Fruit fly (Drosophila melanogaster): ENCODE data around the gene RpL7-like.
A peak's percentile ranks its signal among the peaks of the same experiment; 100 is the strongest.

The RpL7-like gene

DNA sequence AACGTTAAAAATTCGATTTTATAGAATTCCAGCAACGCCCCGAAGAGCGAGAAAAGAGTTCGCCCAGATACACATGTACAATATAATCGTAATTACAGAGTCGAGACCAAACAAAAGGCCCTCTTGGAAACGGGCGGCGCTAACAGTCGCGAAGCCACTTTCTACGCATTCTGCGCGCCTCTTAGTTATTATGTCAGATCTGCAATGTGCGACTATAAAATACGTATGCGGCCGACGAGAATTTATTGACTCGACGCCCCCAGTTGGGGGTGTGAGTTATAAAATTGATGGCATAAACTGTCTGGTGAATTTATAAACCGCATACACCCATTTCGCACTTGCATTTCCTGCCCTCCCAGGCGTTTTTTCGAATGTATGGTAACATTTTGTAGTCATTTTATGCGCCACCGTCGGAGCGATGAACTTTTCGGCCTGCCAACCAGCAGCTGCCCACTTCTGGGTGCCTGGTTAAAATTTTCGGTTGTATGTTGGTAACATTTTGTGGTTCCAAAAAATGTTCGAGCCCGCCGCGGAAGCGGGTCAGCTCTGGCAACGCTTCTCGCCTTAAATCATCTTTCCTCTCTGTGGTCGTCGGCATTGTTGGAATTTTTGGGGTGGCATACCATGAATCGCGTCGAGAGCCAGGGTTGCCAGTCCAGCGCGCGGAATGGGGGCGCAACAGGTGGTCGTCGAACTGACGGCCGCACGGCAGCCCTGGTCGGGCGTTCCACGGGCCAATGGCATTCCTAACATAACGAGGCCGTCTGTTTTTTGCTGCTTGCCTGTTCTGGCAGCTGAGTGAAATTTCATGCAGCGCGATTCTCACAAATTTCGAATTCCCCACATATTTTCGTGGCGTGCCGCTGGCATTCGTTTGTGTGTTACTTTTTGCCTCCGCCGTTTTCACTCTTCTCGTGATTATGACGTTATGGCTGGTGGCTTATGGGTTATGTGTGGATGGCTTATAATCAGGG is 44.2 kb upstream of the RpL7-like start (continued):
- TF ChIP-seq D (optimal IDR thresholded peaks at IDR 0.05) (peak; percentile 88), D (GFP tag; optimal IDR thresholded peaks at IDR 0.05) (peak; percentile 14), zfh2 (GFP tag; optimal IDR thresholded peaks at IDR 0.05) (peak; percentile 77), Fer1 (GFP tag; optimal IDR thresholded peaks at IDR 0.05) (peak; percentile 90), CG11247 (GFP tag; IDR thresholded peaks at IDR 0.05) (no peak), CG6175 (GFP tag; IDR thresholded peaks at IDR 0.05) (no peak), pfk (GFP tag; optimal IDR thresholded peaks at IDR 0.05) (peak; percentile 95), salm (tag; optimal IDR thresholded peaks at IDR 0.05) (peak; percentile 82), gcm2 (GFP tag; optimal IDR thresholded peaks at IDR 0.05) (peak; percentile 48), aop (GFP tag; IDR thresholded peaks at IDR 0.05) (no peak), pum (GFP tag; optimal IDR thresholded peaks at IDR 0.05) (peak; percentile 59), CG9817 (tag; optimal IDR thresholded peaks at IDR 0.05) (peak; percentile 40), row (GFP tag; IDR thresholded peaks at IDR 0.05) (no peak), zen (tag; optimal IDR thresholded peaks at IDR 0.05) (peak; percentile 31), CG8765 (GFP tag; IDR thresholded peaks at IDR 0.05) (no peak), Doc2 (GFP tag; IDR thresholded peaks at IDR 0.05) (no peak), CG7928 (GFP tag; optimal IDR thresholded peaks at IDR 0.05) (no peak), Atf6 (GFP tag; IDR thresholded peaks at IDR 0.05) (no peak), CG16779 (GFP tag; IDR thresholded peaks at IDR 0.05) (no peak), CoRest (tag; optimal IDR thresholded peaks at IDR 0.05) (peak; percentile 58), CG4730 (GFP tag; IDR thresholded peaks at IDR 0.05) (no peak), tna (GFP tag; IDR thresholded peaks at IDR 0.05; ENCODE audit: partially characterized antibody) (no peak), run (tag; optimal IDR thresholded peaks at IDR 0.05) (peak; percentile 97), Rx (GFP tag; IDR thresholded peaks at IDR 0.05) (no peak), Ssrp (tag; optimal IDR thresholded peaks at IDR 0.05) (no peak), Max (GFP tag; optimal IDR thresholded peaks at IDR 0.05) (peak; percentile 34), Trl (optimal IDR thresholded peaks at IDR 0.05) (peak in 1 of 2 experiments; percentile 7), Trl (GFP tag; optimal IDR thresholded peaks at IDR 0.05) (peak; percentile 64), sim (GFP tag; IDR thresholded peaks at IDR 0.05) (no peak), Mrtf (GFP tag; IDR thresholded peaks at IDR 0.05) (no peak), kni (GFP tag; optimal IDR thresholded peaks at IDR 0.05) (peak; percentile 99), CG6654 (GFP tag; optimal IDR thresholded peaks at IDR 0.05) (no peak), crol (GFP tag; IDR thresholded peaks at IDR 0.05) (no peak), CG8388 (GFP tag; optimal IDR thresholded peaks at IDR 0.05) (peak; percentile 29), CG3847 (GFP tag; IDR thresholded peaks at IDR 0.05) (no peak), CG11560 (tag; IDR thresholded peaks at IDR 0.05) (no peak), CG7357 (GFP tag; IDR thresholded peaks at IDR 0.05) (peak; percentile 61; the same call in 2 of the 3 replicates), CG13424 (tag; optimal IDR thresholded peaks at IDR 0.05) (peak; percentile 55), odd (GFP tag; optimal IDR thresholded peaks at IDR 0.05) (peak; percentile 20), Hr39 (optimal IDR thresholded peaks at IDR 0.05) (no peak), ash1 (GFP tag; optimal IDR thresholded peaks at IDR 0.05) (peak; percentile 83), Gug (GFP tag; IDR thresholded peaks at IDR 0.05) (peak; percentile 91), CG18476 (GFP tag; optimal IDR thresholded peaks at IDR 0.05) (no peak), sqz (GFP tag; optimal IDR thresholded peaks at IDR 0.05) (peak; percentile 38), ham (GFP tag; IDR thresholded peaks at IDR 0.05) (no peak), CG10959 (GFP tag; IDR thresholded peaks at IDR 0.05) (no peak), CG12659 (GFP tag; optimal IDR thresholded peaks at IDR 0.05) (peak; percentile 74), pita (GFP tag; optimal IDR thresholded peaks at IDR 0.05) (no peak), her (GFP tag; optimal IDR thresholded peaks at IDR 0.05) (peak; percentile 85), luna (GFP tag; optimal IDR thresholded peaks at IDR 0.05) (no peak), Neu2 (GFP tag; optimal IDR thresholded peaks at IDR 0.05; ENCODE audit: borderline replicate concordance) (peak; percentile 13)

All from whole organism, embryonic.